Worm (Caenorhabditis elegans) whole organism, late embryonic: Measurements from ENCODE around the gene srz-11.

Experiments used
- ama-1 ChIP-seq: fragments of 150-350 bp; optimal IDR thresholded peaks from 2 replicates; lab custom pipeline; 2014
- che-1 ChIP-seq: sonication (generic microtip); optimal IDR thresholded peaks from 2 replicates; lab custom pipeline; 2016; ENCODE audit warnings: mild to moderate bottlenecking, missing genetic modification characterization, missing compliant biosample characterization
- dve-1 ChIP-seq: sonication (generic microtip); optimal IDR thresholded peaks from 2 replicates; lab custom pipeline; 2017; ENCODE audit warnings: antibody characterized with exemption, mild to moderate bottlenecking, missing genetic modification characterization, missing compliant biosample characterization
- elt-2 ChIP-seq: sonication (generic microtip); optimal IDR thresholded peaks from 2 replicates; lab custom pipeline; 2016; ENCODE audit warnings: missing genetic modification reagents, missing genetic modification characterization, missing compliant biosample characterization
- mec-3 ChIP-seq: sonication (generic microtip); optimal IDR thresholded peaks from 2 replicates; lab custom pipeline; 2016; ENCODE audit warnings: borderline replicate concordance, missing genetic modification characterization, missing compliant biosample characterization
- sox-2 ChIP-seq: fragments of 200-800 bp; sonication (Bioruptor generic); IDR thresholded peaks from 2 replicates; pipeline ENCODE4 v1.3.6; 2022; ENCODE audit warnings: missing genetic modification reagents, missing genetic modification characterization, missing compliant biosample characterization
- sox-4 ChIP-seq: sonication (generic microtip); optimal IDR thresholded peaks from 2 replicates; lab custom pipeline; 2017; ENCODE audit warnings: mild to moderate bottlenecking, missing genetic modification characterization, inconsistent platforms, missing compliant biosample characterization
- unc-3 ChIP-seq, 2 experiments: fragments of 200-800 bp in 1 of 2; sonication (Bioruptor generic) in 1 of 2; sonication (generic microtip) in 1 of 2; conservative IDR thresholded peaks in 1 of 2; optimal IDR thresholded peaks in 1 of 2; 2 replicates each; pipeline versions ENCODE4 v1.3.6 to Lab custom; 2016 to 2022; ENCODE audit warnings: missing compliant biosample characterization in 2 of 2, missing genetic modification characterization in 2 of 2, missing genetic modification reagents in 1 of 2
- unc-55 ChIP-seq: sonication (generic microtip); optimal IDR thresholded peaks from 2 replicates; lab custom pipeline; 2017; ENCODE audit warnings: missing biosample characterization, missing genetic modification reagents, missing genetic modification characterization

- TF ChIP-seq dve-1 (tag; lab: Kevin White, UChicago) (no peak), ama-1 (lab: Kevin White, UChicago) (no peak), elt-2 (no peak), unc-3 (GFP tag; conservative IDR thresholded peaks at IDR 0.05; lab: Robert Waterston, UW) (no peak), unc-3 (tag; optimal IDR thresholded peaks at IDR 0.05; lab: Kevin White, UChicago) (no peak), unc-55 (GFP tag; lab: Kevin White, UChicago) (no peak), sox-2 (GFP tag; lab: Robert Waterston, UW) (no peak), che-1 (tag; lab: Kevin White, UChicago) (no peak), mec-3 (tag; lab: Kevin White, UChicago) (no peak), sox-4 (no peak)
These were observed at the start of gene srz-11 for ce11 chrV:15162697-15163096.
